Worm (Caenorhabditis elegans): ENCODE data around the gene dpy-30.

DNA sequence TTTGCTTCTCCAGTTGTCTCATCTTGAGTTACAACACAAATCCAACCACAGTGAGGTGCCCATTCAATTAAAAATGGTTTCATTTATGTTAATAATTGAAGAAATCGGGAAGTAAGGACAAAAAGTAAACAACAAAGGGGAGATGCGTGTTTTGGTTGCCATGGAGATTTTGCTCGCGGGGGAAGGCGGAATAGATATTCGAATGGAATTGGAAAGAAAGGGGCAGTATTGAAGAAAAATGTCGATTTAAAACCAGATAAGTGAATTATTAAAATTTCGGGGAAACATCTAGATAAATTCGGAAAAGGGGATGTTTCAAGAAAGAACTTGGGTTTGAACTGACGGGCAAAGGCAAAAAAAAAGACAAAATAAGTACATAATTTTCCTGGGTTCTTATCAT, 40.7 kb upstream of the dpy-30 start, which contains the start of gene che-11:
- TF ChIP-seq rnt-1 (tag; optimal IDR thresholded peaks at IDR 0.05) (no peak), ceh-2 (tag; optimal IDR thresholded peaks at IDR 0.05) (no peak), ceh-9 (tag; optimal IDR thresholded peaks at IDR 0.05) (no peak), unc-86 (tag; optimal IDR thresholded peaks at IDR 0.05) (no peak), ama-1 (optimal IDR thresholded peaks at IDR 0.05) (no peak), ztf-16 (tag; optimal IDR thresholded peaks at IDR 0.05) (no peak), npax-4 (tag; optimal IDR thresholded peaks at IDR 0.05) (no peak), sox-2 (GFP tag; IDR thresholded peaks at IDR 0.05) (no peak), elt-2 (tag; optimal IDR thresholded peaks at IDR 0.05) (no peak), ceh-30 (tag; optimal IDR thresholded peaks at IDR 0.05) (no peak), F13H6.1 (tag; optimal IDR thresholded peaks at IDR 0.05) (no peak), ceh-34 (tag; optimal IDR thresholded peaks at IDR 0.05) (no peak)
